Worm (Caenorhabditis elegans): ENCODE data around the gene sto-2.

DNA sequence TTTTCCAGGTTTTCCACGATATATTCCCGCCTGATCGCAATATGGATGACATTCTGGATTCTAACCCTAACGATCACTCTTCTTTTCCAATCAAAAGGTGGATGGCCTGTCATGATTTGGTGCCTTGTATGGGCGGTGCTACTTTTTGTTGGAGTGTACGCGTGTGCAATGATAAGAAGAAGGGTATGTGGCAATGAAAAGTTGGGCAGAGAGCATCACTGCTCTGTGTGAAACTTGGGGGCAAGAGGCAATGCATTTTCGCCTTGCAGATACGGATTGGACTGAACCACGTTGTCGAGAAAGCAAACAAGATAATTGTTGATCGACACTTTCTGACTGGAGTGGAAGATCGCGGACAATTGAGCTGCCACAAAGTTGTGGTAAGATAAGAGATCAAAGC is 23.1 kb upstream of the sto-2 start:
- TF ChIP-seq nhr-11 (tag; optimal IDR thresholded peaks at IDR 0.05) (no peak), pqm-1 (tag; optimal IDR thresholded peaks at IDR 0.05) (no peak), blmp-1 (tag; optimal IDR thresholded peaks at IDR 0.05) (no peak)

All from whole organism, L1 larva.